Worm (Caenorhabditis elegans): ENCODE measurements around the gene mboa-2.

mboa-2 gene

DNA sequence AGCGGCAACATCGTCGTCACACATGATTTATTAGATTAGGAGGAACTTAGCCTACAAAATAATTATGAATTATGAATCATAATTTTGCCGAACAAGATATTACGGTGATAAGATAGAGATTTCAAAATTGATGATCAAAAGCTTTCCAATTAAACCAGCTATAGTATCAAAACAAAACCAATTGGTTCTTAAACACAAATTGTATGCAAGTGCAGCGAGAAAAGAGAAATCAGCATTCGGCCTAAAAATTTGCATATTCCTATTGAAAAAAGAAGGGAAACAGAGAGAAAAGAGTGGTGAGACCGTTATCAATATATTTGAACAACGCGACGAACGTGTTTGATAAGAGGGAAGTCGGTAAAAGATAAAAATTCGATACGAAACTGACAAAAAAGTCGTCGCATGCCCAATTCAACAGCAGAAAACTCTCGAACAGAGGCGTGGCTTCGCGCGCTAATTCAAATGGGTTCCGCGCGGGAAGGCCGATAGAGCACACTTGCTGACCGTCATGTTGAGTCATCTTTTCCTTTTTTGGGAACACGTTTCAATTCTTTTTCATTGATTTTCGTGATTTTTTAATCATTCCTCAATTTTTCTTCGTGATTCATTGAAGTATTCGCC, 44.1 kb downstream of the mboa-2 start, which contains the start of gene act-2 (continued):
- no peak for TF ChIP-seq lin-15B (tag; optimal IDR thresholded peaks at IDR 0.05)
- no peak for TF ChIP-seq ztf-7 (tag; optimal IDR thresholded peaks at IDR 0.05)
- peak; percentile 9 for TF ChIP-seq zfp-2 (tag; optimal IDR thresholded peaks at IDR 0.05)
- no peak for TF ChIP-seq snpc-1.2 (GFP tag; IDR thresholded peaks at IDR 0.05)
- TF ChIP-seq snpc-4 (tag; optimal IDR thresholded peaks at IDR 0.05), result no peak
- no peak for TF ChIP-seq nhr-48 (tag; optimal IDR thresholded peaks at IDR 0.05)
- TF ChIP-seq unc-62 (GFP tag; optimal IDR thresholded peaks at IDR 0.05 in 1 of 2), result no peak
- no peak for TF ChIP-seq unc-62 (tag; optimal IDR thresholded peaks at IDR 0.05)
- TF ChIP-seq mxl-2 (GFP tag; conservative IDR thresholded peaks at IDR 0.05), result no peak
- peak; percentile 32 for TF ChIP-seq nhr-77 (tag; optimal IDR thresholded peaks at IDR 0.05)
- peak; percentile 84 for TF ChIP-seq mep-1 (tag; optimal IDR thresholded peaks at IDR 0.05)
- peak; percentile 57 for TF ChIP-seq dmd-6 (GFP tag; IDR thresholded peaks at IDR 0.05)
- TF ChIP-seq ctbp-1 (GFP tag; IDR thresholded peaks at IDR 0.05), result 0 out of 2 replicates have a peak, but pooled peaks have one; percentile 26
- no peak for TF ChIP-seq daf-16 (GFP tag; optimal IDR thresholded peaks at IDR 0.05)
- no peak for TF ChIP-seq daf-16 (tag; optimal IDR thresholded peaks at IDR 0.05)
- TF ChIP-seq ceh-62 (tag; optimal IDR thresholded peaks at IDR 0.05), result no peak
- TF ChIP-seq jun-1 (tag; optimal IDR thresholded peaks at IDR 0.05), result no peak
- TF ChIP-seq zip-2 (tag; optimal IDR thresholded peaks at IDR 0.05), result no peak
- TF ChIP-seq dmd-8 (GFP tag; IDR thresholded peaks at IDR 0.05), result no peak
- no peak for TF ChIP-seq cey-2 (tag; optimal IDR thresholded peaks at IDR 0.05; ENCODE audit: borderline replicate concordance, insufficient read depth)
- TF ChIP-seq dpl-1 (GFP tag; optimal IDR thresholded peaks at IDR 0.05), result peak; percentile 93
- TF ChIP-seq ceh-32 (tag; optimal IDR thresholded peaks at IDR 0.05; ENCODE audit: poor library complexity), result no peak
- no peak for TF ChIP-seq ceh-82 (tag; optimal IDR thresholded peaks at IDR 0.05)
- peak; percentile 21 for TF ChIP-seq unc-130 (GFP tag; optimal IDR thresholded peaks at IDR 0.05)
- no peak for TF ChIP-seq R02D3.7 (tag; optimal IDR thresholded peaks at IDR 0.05)
- no peak for TF ChIP-seq nhr-76 (tag; optimal IDR thresholded peaks at IDR 0.05)
- peak; percentile 42; the same call in 1 of the 2 replicates for TF ChIP-seq vab-7 (GFP tag; IDR thresholded peaks at IDR 0.05)
- no peak for TF ChIP-seq lin-1 (GFP tag; IDR thresholded peaks at IDR 0.05)
- TF ChIP-seq aha-1 (tag), result peak; percentile 97
- no peak for TF ChIP-seq aly-2 (tag; optimal IDR thresholded peaks at IDR 0.05)
- no peak for TF ChIP-seq nhr-111 (GFP tag; optimal IDR thresholded peaks at IDR 0.05)
- no peak for TF ChIP-seq nhr-102 (tag; optimal IDR thresholded peaks at IDR 0.05)
- no peak for TF ChIP-seq spr-3 (GFP tag; optimal IDR thresholded peaks at IDR 0.05)
- TF ChIP-seq pha-4 (GFP tag; IDR thresholded peaks at IDR 0.05), result 0 out of 2 replicates have a peak, but pooled peaks have one; percentile 16
- TF ChIP-seq pha-4 (tag; optimal IDR thresholded peaks at IDR 0.05), result peak; percentile 73
- TF ChIP-seq ceh-44 (GFP tag; IDR thresholded peaks at IDR 0.05), result no peak
- peak; percentile 28 for TF ChIP-seq lin-13 (GFP tag; optimal IDR thresholded peaks at IDR 0.05)
- no peak for TF ChIP-seq sdz-12 (GFP tag; optimal IDR thresholded peaks at IDR 0.05)
- TF ChIP-seq hlh-30 (tag; optimal IDR thresholded peaks at IDR 0.05; ENCODE audit: insufficient read depth), result peak; percentile 88
- no peak for TF ChIP-seq nhr-41 (GFP tag; IDR thresholded peaks at IDR 0.05)
- no peak for TF ChIP-seq ztf-11 (tag; optimal IDR thresholded peaks at IDR 0.05)
- TF ChIP-seq D1046.2 (GFP tag; IDR thresholded peaks at IDR 0.05), result no peak
- no peak for TF ChIP-seq nhr-10 (tag; optimal IDR thresholded peaks at IDR 0.05)
- TF ChIP-seq ZK546.5 (tag; optimal IDR thresholded peaks at IDR 0.05), result no peak
- peak; percentile 94 for TF ChIP-seq lin-38 (GFP tag; IDR thresholded peaks at IDR 0.05)
- no peak for TF ChIP-seq lim-7 (GFP tag; IDR thresholded peaks at IDR 0.05)
- TF ChIP-seq ceh-28 (tag; optimal IDR thresholded peaks at IDR 0.05), result no peak
- no peak for TF ChIP-seq daf-8 (GFP tag; IDR thresholded peaks at IDR 0.05)
- no peak for TF ChIP-seq ama-1 (optimal IDR thresholded peaks at IDR 0.05)
- no peak for TF ChIP-seq nhr-42 (GFP tag; IDR thresholded peaks at IDR 0.05)
- TF ChIP-seq Y75B8A.6 (GFP tag; IDR thresholded peaks at IDR 0.05), result no peak
- TF ChIP-seq ceh-20 (GFP tag; IDR thresholded peaks at IDR 0.05), result no peak
- no peak for TF ChIP-seq egl-27 (tag; optimal IDR thresholded peaks at IDR 0.05)
